Worm (Caenorhabditis elegans) whole organism, young adult: ENCODE measurements around the gene athp-1.
A peak's percentile ranks its signal among the peaks of the same experiment; 100 is the strongest.

Source experiments
- B0035.1 ChIP-seq: sonication (generic microtip); optimal IDR thresholded peaks from 2 replicates; lab custom pipeline; 2016; ENCODE audit warnings: missing genetic modification characterization, mild to moderate bottlenecking, missing compliant biosample characterization, missing genotype, missing genetic modification reagents
- B0261.1 ChIP-seq: sonication (generic microtip); optimal IDR thresholded peaks from 2 replicates; lab custom pipeline; 2016; ENCODE audit warnings: mild to moderate bottlenecking, missing genetic modification characterization, moderate library complexity, missing compliant biosample characterization
- D2030.7 ChIP-seq: fragments of 200-800 bp; sonication (Bioruptor generic); IDR thresholded peaks from 2 replicates; pipeline ENCODE4 v1.3.6; 2022; ENCODE audit warnings: missing genetic modification reagents, missing genetic modification characterization, missing compliant biosample characterization
- F22D6.2 ChIP-seq: sonication (generic microtip); optimal IDR thresholded peaks from 2 replicates; lab custom pipeline; 2016; ENCODE audit warnings: mild to moderate bottlenecking, missing genetic modification characterization, missing compliant biosample characterization
- T07F8.4 ChIP-seq: sonication (generic microtip); optimal IDR thresholded peaks from 2 replicates; lab custom pipeline; 2016; ENCODE audit warnings: mild to moderate bottlenecking, missing genetic modification characterization, moderate library complexity, missing compliant biosample characterization
- Y67H2A.10 ChIP-seq: fragments of 200-800 bp; sonication (Bioruptor generic); conservative IDR thresholded peaks from 2 replicates; pipeline ENCODE4 v1.3.6; 2022; ENCODE audit warnings: missing genetic modification reagents, missing genetic modification characterization, missing compliant biosample characterization
- attf-5 ChIP-seq: fragments of 200-800 bp; sonication (Bioruptor generic); optimal IDR thresholded peaks from 2 replicates; lab custom pipeline; 2018; ENCODE audit warnings: mild to moderate bottlenecking, missing genetic modification characterization, missing compliant biosample characterization
- cebp-1 ChIP-seq, 2 experiments: fragments of 200-800 bp in 1 of 2; sonication (Bioruptor generic) in 1 of 2; sonication (generic microtip) in 1 of 2; IDR thresholded peaks in 1 of 2; optimal IDR thresholded peaks in 1 of 2; 2 replicates each; pipeline versions ENCODE4 v1.3.6 to Lab custom; 2017 to 2022; ENCODE audit warnings: missing compliant biosample characterization in 2 of 2, missing genetic modification characterization in 2 of 2, mild to moderate bottlenecking in 1 of 2, missing genetic modification reagents in 1 of 2, moderate library complexity in 1 of 2
- ceh-58 ChIP-seq: fragments of 200-800 bp; sonication (Bioruptor generic); IDR thresholded peaks from 2 replicates; pipeline ENCODE4 v1.3.6; 2022; ENCODE audit warnings: missing genetic modification characterization, missing compliant biosample characterization
- ceh-91 ChIP-seq: fragments of 200-800 bp; sonication (Bioruptor generic); IDR thresholded peaks from 2 replicates; pipeline ENCODE4 v1.3.6; 2022; ENCODE audit warnings: missing genetic modification reagents, missing genetic modification characterization, missing compliant biosample characterization
- dpl-1 ChIP-seq: fragments of 150-350 bp; optimal IDR thresholded peaks from 2 replicates; lab custom pipeline; 2014; ENCODE audit warnings: missing biosample characterization, missing genetic modification reagents, missing genetic modification characterization
- egl-44 ChIP-seq: fragments of 200-800 bp; sonication (Bioruptor generic); IDR thresholded peaks from 2 replicates; pipeline ENCODE4 v1.3.6; 2022; ENCODE audit warnings: missing genetic modification reagents, missing genetic modification characterization, missing compliant biosample characterization
- egrh-3 ChIP-seq: fragments of 200-800 bp; sonication (Bioruptor generic); IDR thresholded peaks from 2 replicates; pipeline ENCODE4 v1.3.6; 2022; ENCODE audit warnings: missing genetic modification reagents, missing genetic modification characterization, missing compliant biosample characterization
- ekl-4 ChIP-seq: fragments of 200-800 bp; sonication (Bioruptor generic); IDR thresholded peaks from 2 replicates; pipeline ENCODE4 v1.3.6; 2022; ENCODE audit warnings: missing genetic modification reagents, missing genetic modification characterization, missing compliant biosample characterization
- fkh-3 ChIP-seq: sonication (generic microtip); optimal IDR thresholded peaks from 2 replicates; lab custom pipeline; 2016; ENCODE audit warnings: mild to moderate bottlenecking, missing genetic modification characterization, missing compliant biosample characterization
- let-607 ChIP-seq, 2 experiments: fragments of 200-800 bp in 1 of 2; sonication (Bioruptor generic) in 1 of 2; sonication (generic microtip) in 1 of 2; optimal IDR thresholded peaks; 2 replicates each; lab custom pipeline; 2016 to 2018; ENCODE audit warnings: mild to moderate bottlenecking in 2 of 2, missing compliant biosample characterization in 2 of 2, missing genetic modification characterization in 2 of 2, moderate library complexity in 2 of 2, missing genotype in 1 of 2
- lin-26 ChIP-seq: fragments of 200-800 bp; sonication (Bioruptor generic); IDR thresholded peaks from 2 replicates; pipeline ENCODE4 v1.3.6; 2022; ENCODE audit warnings: missing genetic modification reagents, missing genetic modification characterization, missing compliant biosample characterization
- lin-40 ChIP-seq: sonication (generic microtip); optimal IDR thresholded peaks from 2 replicates; lab custom pipeline; 2016; ENCODE audit warnings: missing genetic modification characterization, mild to moderate bottlenecking, missing compliant biosample characterization, missing genotype, missing genetic modification reagents
- madf-6 ChIP-seq: fragments of 200-800 bp; sonication (Bioruptor generic); IDR thresholded peaks from 2 replicates; pipeline ENCODE4 v1.3.6; 2022; ENCODE audit warnings: missing genetic modification reagents, missing genetic modification characterization, missing compliant biosample characterization
- mxl-1 ChIP-seq: sonication (generic microtip); optimal IDR thresholded peaks from 2 replicates; lab custom pipeline; 2016; ENCODE audit warnings: missing genetic modification characterization, missing compliant biosample characterization
- nfya-2 ChIP-seq: fragments of 200-800 bp; sonication (Bioruptor generic); IDR thresholded peaks from 2 replicates; pipeline ENCODE4 v1.3.6; 2022; ENCODE audit warnings: missing genetic modification reagents, missing genetic modification characterization, missing compliant biosample characterization
- nfyb-1 ChIP-seq: fragments of 200-800 bp; sonication (Bioruptor generic); IDR thresholded peaks from 2 replicates; pipeline ENCODE4 v1.3.6; 2022; ENCODE audit warnings: missing genetic modification reagents, missing genetic modification characterization, missing compliant biosample characterization
- nhr-80 ChIP-seq: sonication (generic microtip); optimal IDR thresholded peaks from 2 replicates; lab custom pipeline; 2016; ENCODE audit warnings: missing genetic modification characterization, missing compliant biosample characterization
- repo-1 ChIP-seq: sonication (generic microtip); optimal IDR thresholded peaks from 2 replicates; lab custom pipeline; 2017; ENCODE audit warnings: mild to moderate bottlenecking, missing genetic modification characterization, missing compliant biosample characterization
- rpc-1 ChIP-seq, 2 experiments: fragments of 150-350 bp in 1 of 2; sonication (generic microtip) in 1 of 2; optimal IDR thresholded peaks; 2 replicates each; lab custom pipeline; 2014 to 2018; ENCODE audit warnings: missing biosample characterization in 1 of 2, missing genetic modification characterization in 1 of 2, missing genetic modification reagents in 1 of 2, missing genotype in 1 of 2
- snpc-3.4 ChIP-seq: sonication (generic microtip); optimal IDR thresholded peaks from 2 replicates; lab custom pipeline; 2017; ENCODE audit warnings: missing genetic modification characterization, mild to moderate bottlenecking, missing compliant biosample characterization, antibody characterized with exemption, moderate library complexity, missing genotype, missing genetic modification reagents
- sptf-2 ChIP-seq: fragments of 200-800 bp; sonication (Bioruptor generic); optimal IDR thresholded peaks from 2 replicates; lab custom pipeline; 2018; ENCODE audit warnings: mild to moderate bottlenecking, missing genetic modification characterization, missing compliant biosample characterization
- xnd-1 ChIP-seq: sonication (generic microtip); optimal IDR thresholded peaks from 2 replicates; lab custom pipeline; 2016; ENCODE audit warnings: missing genotype, missing genetic modification reagents, missing genetic modification characterization, missing compliant biosample characterization
- zfh-2 ChIP-seq: fragments of 200-800 bp; sonication (Bioruptor generic); conservative IDR thresholded peaks from 2 replicates; pipeline ENCODE4 v1.3.6; 2022; ENCODE audit warnings: missing genetic modification reagents, missing genetic modification characterization, missing compliant biosample characterization
- ztf-26 ChIP-seq: sonication (generic microtip); optimal IDR thresholded peaks from 2 replicates; lab custom pipeline; 2017; ENCODE audit warnings: missing genetic modification characterization, missing compliant biosample characterization

athp-1 gene

ce11 chrIII:10857984-10858383, 23.6 kb upstream of the athp-1 start, which contains the start of gene oxi-1:
Gene oxi-1 (plus strand): TSS chrIII:10858284.
- TF ChIP-seq let-607 (tag; optimal IDR thresholded peaks at IDR 0.05; lab: Kevin White, UChicago) (no peak), egl-44 (GFP tag; lab: Robert Waterston, UW) (no peak), Y67H2A.10 (no peak), xnd-1 (tag; lab: Kevin White, UChicago) (no peak), B0261.1 (tag; lab: Kevin White, UChicago) (no peak), nfyb-1 (GFP tag; lab: Robert Waterston, UW) (no peak), lin-40 (tag; lab: Kevin White, UChicago) (no peak), ceh-91 (GFP tag; lab: Robert Waterston, UW) (no peak), rpc-1 (optimal IDR thresholded peaks at IDR 0.05; lab: Kevin White, UChicago) (no peak), rpc-1 (tag; optimal IDR thresholded peaks at IDR 0.05; lab: Kevin White, UChicago) (no peak)

- no peak for TF ChIP-seq repo-1 (tag; lab: Kevin White, UChicago)
Observed at ce11 chrIII:10861375-10861774, 20.2 kb upstream of the athp-1 start.

- TF ChIP-seq F22D6.2 (tag; lab: Kevin White, UChicago) (no peak), zfh-2 (GFP tag; lab: Robert Waterston, UW) (peak; percentile 70; the same call in 1 of the 2 replicates), egrh-3 (GFP tag; lab: Robert Waterston, UW) (peak; percentile 75), madf-6 (no peak), D2030.7 (GFP tag; lab: Robert Waterston, UW) (no peak)
- TF ChIP-seq, all 124 proteins: peak for 2
Observed at ce11 chrIII:10867086-10867485, 14.5 kb upstream of the athp-1 start.

ce11 chrIII:10868653-10869392, 12.7 kb upstream of the athp-1 start, which contains the start of the genes cey-4 and vps-50:
Gene cey-4 (minus strand): TSS chrIII:10868703.
Gene vps-50 (plus strand): TSS chrIII:10869193.
- TF ChIP-seq T07F8.4 (tag; lab: Kevin White, UChicago) (no peak), dpl-1 (no peak), fkh-3 (tag; lab: Kevin White, UChicago) (no peak), nhr-80 (tag; lab: Kevin White, UChicago) (peak; percentile 8), attf-5 (GFP tag; lab: Kevin White, UChicago) (peak; percentile 19), B0035.1 (tag; lab: Kevin White, UChicago) (no peak), cebp-1 (GFP tag; IDR thresholded peaks at IDR 0.05; lab: Robert Waterston, UW) (no peak), cebp-1 (tag; optimal IDR thresholded peaks at IDR 0.05; lab: Kevin White, UChicago) (peak; percentile 3), xnd-1 (tag; lab: Kevin White, UChicago) (no peak), let-607 (tag; optimal IDR thresholded peaks at IDR 0.05; lab: Kevin White, UChicago) (peak; percentile 44 to 71), nfya-2 (GFP tag; lab: Robert Waterston, UW) (no peak)
- TF ChIP-seq, all 124 proteins: peak for 4

- TF ChIP-seq lin-26 (GFP tag; lab: Robert Waterston, UW) (no peak), mxl-1 (no peak), sptf-2 (GFP tag; lab: Kevin White, UChicago) (no peak), ekl-4 (no peak), snpc-3.4 (tag; lab: Kevin White, UChicago) (no peak), ceh-58 (no peak), ztf-26 (no peak)
- TF ChIP-seq, all 124 proteins: peak for 0
Observed at ce11 chrIII:10869595-10869994, 12.0 kb upstream of the athp-1 start.
